Fruit fly (Drosophila melanogaster): ENCODE data around the gene CG1486.

CG1486 gene

DNA sequence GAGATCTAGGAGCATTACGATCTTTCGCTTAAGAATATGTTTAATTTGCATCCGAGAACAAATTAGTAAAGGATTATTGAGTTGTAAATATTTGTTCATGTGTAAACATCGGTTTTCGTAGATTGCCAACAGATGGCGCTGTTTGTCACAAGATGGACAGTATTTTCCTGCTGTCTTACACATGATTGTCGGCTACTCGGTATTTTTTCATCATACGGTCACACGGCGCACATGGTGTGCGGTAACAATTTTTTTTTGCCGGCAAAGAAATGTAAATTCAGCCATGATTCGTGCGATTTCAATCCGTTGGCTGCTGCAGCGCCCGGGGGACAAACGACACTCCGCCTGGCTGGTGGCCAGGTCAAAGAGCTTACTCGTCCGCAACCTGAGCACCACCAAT is 39.0 kb downstream of the CG1486 start, which contains the start of the genes bbx and waw (continued):
- TF ChIP-seq zfh2 (GFP tag; optimal IDR thresholded peaks at IDR 0.05) = no peak
- TF ChIP-seq CG8089 (GFP tag; optimal IDR thresholded peaks at IDR 0.05) = no peak
- TF ChIP-seq CG3726 (GFP tag; IDR thresholded peaks at IDR 0.05) = no peak
- TF ChIP-seq CG10654 (GFP tag; optimal IDR thresholded peaks at IDR 0.05) = no peak
- peak; percentile 52 for TF ChIP-seq CG14710 (tag; optimal IDR thresholded peaks at IDR 0.05)
- TF ChIP-seq Dbx (GFP tag; IDR thresholded peaks at IDR 0.05) = no peak
- TF ChIP-seq CG2129 (GFP tag; IDR thresholded peaks at IDR 0.05; ENCODE audit: partially characterized antibody) = no peak
- no peak for TF ChIP-seq CG11085 (GFP tag; IDR thresholded peaks at IDR 0.05)
- TF ChIP-seq MESR4 (GFP tag; optimal IDR thresholded peaks at IDR 0.05) = peak; percentile 71
- TF ChIP-seq CG3065 (GFP tag; optimal IDR thresholded peaks at IDR 0.05) = no peak
- TF ChIP-seq CG31365 (tag; optimal IDR thresholded peaks at IDR 0.05) = no peak
- TF ChIP-seq Sin3A (optimal IDR thresholded peaks at IDR 0.05) = peak; percentile 36
- no peak for TF ChIP-seq yki (optimal IDR thresholded peaks at IDR 0.05)
- no peak for TF ChIP-seq ato (GFP tag; IDR thresholded peaks at IDR 0.05; ENCODE audit: partially characterized antibody)
- no peak for TF ChIP-seq CG11696 (GFP tag; IDR thresholded peaks at IDR 0.05)
- TF ChIP-seq kni (GFP tag; optimal IDR thresholded peaks at IDR 0.05) = peak; percentile 53
- no peak for TF ChIP-seq slou (GFP tag; optimal IDR thresholded peaks at IDR 0.05)
- TF ChIP-seq CG6683 (GFP tag; optimal IDR thresholded peaks at IDR 0.05) = no peak
- no peak for TF ChIP-seq ind (GFP tag; optimal IDR thresholded peaks at IDR 0.05)
- TF ChIP-seq Myb (GFP tag; optimal IDR thresholded peaks at IDR 0.05) = peak; percentile 47
- TF ChIP-seq CG2712 (tag; optimal IDR thresholded peaks at IDR 0.05) = peak; percentile 4
- no peak for TF ChIP-seq Adf1 (GFP tag; IDR thresholded peaks at IDR 0.05)
- peak; percentile 7 for TF ChIP-seq Sry-δ (GFP tag; optimal IDR thresholded peaks at IDR 0.05)
- TF ChIP-seq Dref (GFP tag; IDR thresholded peaks at IDR 0.05) = no peak
- no peak for TF ChIP-seq mld (GFP tag; IDR thresholded peaks at IDR 0.05; ENCODE audit: partially characterized antibody)
- no peak for TF ChIP-seq Blimp-1 (GFP tag; optimal IDR thresholded peaks at IDR 0.05)
- peak; percentile 26 for TF ChIP-seq Fer3 (tag; optimal IDR thresholded peaks at IDR 0.05)
- TF ChIP-seq dati (GFP tag; IDR thresholded peaks at IDR 0.05) = no peak
- TF ChIP-seq row (GFP tag; IDR thresholded peaks at IDR 0.05) = peak; percentile 16; the same call in 1 of the 3 replicates
- TF ChIP-seq Lpt (GFP tag; optimal IDR thresholded peaks at IDR 0.05) = no peak
- no peak for TF ChIP-seq CG6175 (GFP tag; IDR thresholded peaks at IDR 0.05)
- TF ChIP-seq Ada2b (GFP tag; IDR thresholded peaks at IDR 0.05) = no peak

dm6 chrX:21365421-21365820 is 41.6 kb downstream of the CG1486 start:
- no peak for TF ChIP-seq lov (optimal IDR thresholded peaks at IDR 0.05)
- TF ChIP-seq lov (GFP tag; IDR thresholded peaks at IDR 0.05) = no peak
- TF ChIP-seq nau (GFP tag; optimal IDR thresholded peaks at IDR 0.05) = no peak
- peak; percentile 74 for TF ChIP-seq exex (tag; optimal IDR thresholded peaks at IDR 0.05)
- TF ChIP-seq Ravus (GFP tag; IDR thresholded peaks at IDR 0.05) = no peak
- no peak for TF ChIP-seq CG17612 (GFP tag; IDR thresholded peaks at IDR 0.05)
- TF ChIP-seq Elba2 (GFP tag; optimal IDR thresholded peaks at IDR 0.05) = no peak
- TF ChIP-seq hth (optimal IDR thresholded peaks at IDR 0.05) = no peak
- TF ChIP-seq sug (tag; optimal IDR thresholded peaks at IDR 0.05) = peak; percentile 10
- peak; percentile 13 for TF ChIP-seq mirr (GFP tag; optimal IDR thresholded peaks at IDR 0.05)
- no peak for TF ChIP-seq otp (GFP tag; IDR thresholded peaks at IDR 0.05)
- no peak for TF ChIP-seq CG5953 (GFP tag; IDR thresholded peaks at IDR 0.05)
- no peak for TF ChIP-seq jing (GFP tag; optimal IDR thresholded peaks at IDR 0.05)
- TF ChIP-seq CrebB (tag; optimal IDR thresholded peaks at IDR 0.05) = no peak
- TF ChIP-seq az2 (GFP tag; optimal IDR thresholded peaks at IDR 0.05) = no peak
- TF ChIP-seq fd96Cb (tag; optimal IDR thresholded peaks at IDR 0.05) = no peak
- TF ChIP-seq CG10543 (GFP tag; optimal IDR thresholded peaks at IDR 0.05) = peak; percentile 11
- peak; percentile 41 for TF ChIP-seq CG34376 (GFP tag; optimal IDR thresholded peaks at IDR 0.05)
